Worm (Caenorhabditis elegans) whole organism, L3 larva: ENCODE measurements around the gene F08F3.6.
A peak's percentile ranks its signal among the peaks of the same experiment; 100 is the strongest.

Experiments used
- ceh-16 ChIP-seq: sonication (generic microtip); optimal IDR thresholded peaks from 2 replicates; lab custom pipeline; 2017; ENCODE audit warnings: missing biosample characterization, missing genetic modification characterization
- ceh-28 ChIP-seq: fragments of 150-350 bp; optimal IDR thresholded peaks from 2 replicates; lab custom pipeline; 2014; ENCODE audit warnings: missing biosample characterization, missing genetic modification reagents, missing genetic modification characterization
- ceh-82 ChIP-seq: fragments of 150-350 bp; optimal IDR thresholded peaks from 2 replicates; lab custom pipeline; 2014; ENCODE audit warnings: missing biosample characterization, missing genetic modification characterization
- fkh-2 ChIP-seq: fragments of 150-350 bp; optimal IDR thresholded peaks from 2 replicates; lab custom pipeline; 2014; ENCODE audit warnings: missing biosample characterization, missing genetic modification reagents, missing genetic modification characterization
- nhr-76 ChIP-seq: fragments of 150-350 bp; sonication (generic microtip); optimal IDR thresholded peaks from 5 replicates; lab custom pipeline; 2014; ENCODE audit warnings: missing biosample characterization, missing genetic modification characterization

DNA sequence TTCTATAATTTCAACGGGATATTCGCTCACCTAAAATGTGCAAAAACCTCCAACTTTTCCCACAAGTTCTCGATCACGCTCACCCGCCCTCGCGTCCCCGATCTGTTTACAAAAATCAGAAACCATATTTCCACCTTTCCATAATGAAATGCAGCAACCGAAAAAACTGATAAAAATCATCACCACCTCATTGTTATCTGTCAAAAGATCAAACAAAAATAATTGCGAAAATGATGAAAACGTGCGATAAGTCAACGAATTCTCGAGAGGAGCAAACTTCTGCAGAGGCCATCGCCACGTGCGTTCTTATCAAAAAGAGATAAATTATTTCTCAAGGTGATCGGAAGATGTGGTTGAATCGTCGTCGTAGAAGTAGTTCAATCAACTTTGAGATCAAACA, 5.1 kb upstream of the F08F3.6 start:
- TF ChIP-seq fkh-2 (tag; lab: Kevin White, UChicago) = no peak
- TF ChIP-seq ceh-16 (tag; lab: Kevin White, UChicago) = no peak
- peak; percentile 75 for TF ChIP-seq nhr-76 (tag; lab: Kevin White, UChicago)
- TF ChIP-seq ceh-28 (tag; lab: Kevin White, UChicago) = no peak
- no peak for TF ChIP-seq ceh-82 (tag; lab: Kevin White, UChicago)
